Worm (Caenorhabditis elegans): ENCODE measurements around the gene ints-13.

DNA sequence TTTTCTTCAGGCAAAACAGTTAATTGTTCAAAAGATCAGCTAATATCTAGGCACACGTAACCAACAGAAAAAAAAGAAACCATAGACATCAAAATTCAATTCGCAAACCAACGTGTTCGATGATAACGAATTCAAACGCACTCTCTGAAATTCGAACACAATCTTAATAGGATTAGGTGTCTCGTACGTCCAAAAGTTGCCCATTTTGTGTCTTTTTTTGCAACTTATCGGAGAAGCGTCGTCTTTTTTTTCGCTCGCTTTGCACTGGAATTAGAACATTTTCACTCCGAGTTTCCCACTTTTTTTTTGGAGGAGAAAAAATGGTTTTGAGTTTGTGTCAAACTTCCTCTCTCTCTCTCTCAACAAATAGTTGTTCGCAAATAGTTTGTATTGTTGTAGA, 48.2 kb downstream of the ints-13 start:
- TF ChIP-seq hif-1 (tag; optimal IDR thresholded peaks at IDR 0.05) (no peak), pha-4 (GFP tag; IDR thresholded peaks at IDR 0.05) (no peak), pha-4 (tag; optimal IDR thresholded peaks at IDR 0.05) (no peak), F44E2.7 (GFP tag; IDR thresholded peaks at IDR 0.05) (no peak), nhr-28 (tag; optimal IDR thresholded peaks at IDR 0.05) (no peak), dmd-8 (GFP tag; IDR thresholded peaks at IDR 0.05) (no peak), mdl-1 (tag; optimal IDR thresholded peaks at IDR 0.05) (no peak), F37D6.2 (tag; optimal IDR thresholded peaks at IDR 0.05) (no peak), nhr-11 (tag; optimal IDR thresholded peaks at IDR 0.05) (no peak), lin-39 (tag; optimal IDR thresholded peaks at IDR 0.05) (no peak), spr-3 (GFP tag; optimal IDR thresholded peaks at IDR 0.05) (no peak), T26A8.4 (GFP tag; IDR thresholded peaks at IDR 0.05) (no peak)
